Fruit fly (Drosophila melanogaster): Measurements from ENCODE around the gene hyx.

- TF ChIP-seq fd96Ca (GFP tag; IDR thresholded peaks at IDR 0.05) (no peak), EcR (GFP tag; optimal IDR thresholded peaks at IDR 0.05) (peak; percentile 50), CG9948 (tag; optimal IDR thresholded peaks at IDR 0.05) (no peak)
Observed at dm6 chr3R:9048466-9049072, 10.0 kb downstream of the hyx start, which contains the start of gene Mst85C.

Data from whole organism, pupa.